Fruit fly (Drosophila melanogaster) whole organism, embryonic: ENCODE measurements around the gene Cyp313a4.

Experiments used
- Abd-B ChIP-seq: fragments of 200-800 bp; sonication (Bioruptor generic); optimal IDR thresholded peaks from 2 replicates; lab custom pipeline; 2018; ENCODE audit warnings: missing biosample characterization, mild to moderate bottlenecking, missing genetic modification characterization, moderate library complexity
- Ada2b ChIP-seq: fragments of 200-800 bp; sonication (Bioruptor generic); IDR thresholded peaks from 2 replicates; pipeline ENCODE4 v1.3.6; 2022; ENCODE audit warnings: missing biosample characterization, missing genetic modification characterization
- CG10654 ChIP-seq: fragments of 200-800 bp; sonication (Bioruptor generic); optimal IDR thresholded peaks from 2 replicates; lab custom pipeline; 2016; ENCODE audit warnings: missing biosample characterization, missing genetic modification characterization
- CG11093 ChIP-seq: fragments of 200-800 bp; sonication (Bioruptor generic); IDR thresholded peaks from 3 replicates; pipeline ENCODE4 v1.3.6; 2022; ENCODE audit warnings: missing biosample characterization, missing genetic modification characterization
- CG13287 ChIP-seq: fragments of 200-800 bp; sonication (Bioruptor generic); IDR thresholded peaks from 2 replicates; pipeline ENCODE4 v1.3.6; 2022; ENCODE audit warnings: missing biosample characterization, missing genetic modification characterization; ENCODE audit not compliant: partially characterized antibody
- CG18619 ChIP-seq: fragments of 200-800 bp; sonication (Bioruptor generic); optimal IDR thresholded peaks from 3 replicates; lab custom pipeline; 2017; ENCODE audit warnings: missing biosample characterization, mild to moderate bottlenecking, missing genetic modification characterization
- CG34376 ChIP-seq: fragments of 200-800 bp; sonication (Bioruptor generic); optimal IDR thresholded peaks from 2 replicates; lab custom pipeline; 2018; ENCODE audit warnings: missing biosample characterization, mild to moderate bottlenecking, missing genetic modification characterization
- CG3726 ChIP-seq: fragments of 200-800 bp; sonication (Bioruptor generic); IDR thresholded peaks from 3 replicates; pipeline ENCODE4, ENCODE4 v1.3.6; 2022; ENCODE audit warnings: missing biosample characterization, missing genetic modification characterization
- CG3995 ChIP-seq: fragments of 200-800 bp; sonication (Bioruptor generic); optimal IDR thresholded peaks from 3 replicates; lab custom pipeline; 2016; ENCODE audit warnings: missing biosample characterization, missing genetic modification characterization
- CG4707 ChIP-seq: fragments of 200-800 bp; sonication (Bioruptor generic); optimal IDR thresholded peaks from 2 replicates; lab custom pipeline; 2018; ENCODE audit warnings: missing biosample characterization, mild to moderate bottlenecking, missing genetic modification characterization, moderate library complexity
- CG7963 ChIP-seq: fragments of 200-800 bp; sonication (Bioruptor generic); IDR thresholded peaks from 3 replicates; pipeline ENCODE4 v1.3.6; 2022; ENCODE audit warnings: missing biosample characterization, missing genetic modification characterization; ENCODE audit not compliant: partially characterized antibody
- CG9437 ChIP-seq: fragments of 200-800 bp; sonication (Bioruptor generic); optimal IDR thresholded peaks from 2 replicates; lab custom pipeline; 2018; ENCODE audit warnings: missing biosample characterization, mild to moderate bottlenecking, missing genetic modification characterization
- CG9797 ChIP-seq: fragments of 200-800 bp; sonication (Bioruptor generic); optimal IDR thresholded peaks from 3 replicates; lab custom pipeline; 2018; ENCODE audit warnings: missing biosample characterization, mild to moderate bottlenecking, missing genetic modification characterization
- Dbx ChIP-seq: fragments of 200-800 bp; sonication (Bioruptor generic); IDR thresholded peaks from 3 replicates; pipeline ENCODE4 v1.3.6; 2022; ENCODE audit warnings: missing biosample characterization, missing genetic modification characterization
- Doc3 ChIP-seq: fragments of 200-800 bp; sonication (Bioruptor generic); IDR thresholded peaks from 3 replicates; pipeline ENCODE4 v1.3.6; 2022; ENCODE audit warnings: missing biosample characterization, missing genetic modification characterization; ENCODE audit not compliant: partially characterized antibody
- E2f2 ChIP-seq: fragments of 200-800 bp; sonication (Bioruptor generic); IDR thresholded peaks from 2 replicates; pipeline ENCODE4 v1.3.6; 2022; ENCODE audit warnings: missing biosample characterization, missing genetic modification characterization
- Fer3 ChIP-seq: fragments of 200-800 bp; sonication (Bioruptor generic); optimal IDR thresholded peaks from 2 replicates; lab custom pipeline; 2018; ENCODE audit warnings: missing biosample characterization, mild to moderate bottlenecking, missing genetic modification characterization, moderate library complexity
- Gug ChIP-seq: fragments of 200-800 bp; sonication (Bioruptor generic); IDR thresholded peaks from 4 replicates; pipeline ENCODE4 v1.3.6; 2022; ENCODE audit warnings: missing biosample characterization, missing genetic modification characterization
- H15 ChIP-seq: fragments of 200-800 bp; sonication (Bioruptor generic); IDR thresholded peaks from 3 replicates; pipeline ENCODE4 v1.3.6; 2022; ENCODE audit warnings: missing biosample characterization, missing genetic modification characterization
- HLH4C ChIP-seq: fragments of 200-800 bp; sonication (Bioruptor generic); IDR thresholded peaks from 3 replicates; pipeline ENCODE4 v1.3.6; 2022; ENCODE audit warnings: missing biosample characterization, missing genetic modification characterization; ENCODE audit not compliant: partially characterized antibody
- Hmx ChIP-seq: fragments of 200-800 bp; sonication (Bioruptor generic); optimal IDR thresholded peaks from 2 replicates; lab custom pipeline; 2016; ENCODE audit warnings: missing biosample characterization, missing genetic modification characterization
- Kr ChIP-seq: fragments of 200-800 bp; sonication (Bioruptor generic); optimal IDR thresholded peaks from 2 replicates; lab custom pipeline; 2017; ENCODE audit warnings: missing biosample characterization, mild to moderate bottlenecking, missing genetic modification characterization
- Mad ChIP-seq: fragments of 200-800 bp; sonication (Bioruptor generic); optimal IDR thresholded peaks from 2 replicates; lab custom pipeline; 2016; ENCODE audit warnings: missing biosample characterization, missing genetic modification characterization
- Rfx ChIP-seq: fragments of 200-800 bp; sonication (Bioruptor generic); IDR thresholded peaks from 2 replicates; pipeline ENCODE4 v1.3.6; 2022; ENCODE audit warnings: missing biosample characterization, missing genetic modification characterization
- Rx ChIP-seq: fragments of 200-800 bp; sonication (Bioruptor generic); IDR thresholded peaks from 2 replicates; pipeline ENCODE4 v1.3.6; 2022; ENCODE audit warnings: missing biosample characterization, missing genetic modification characterization
- Ssrp ChIP-seq: fragments of 200-800 bp; sonication (Bioruptor generic); optimal IDR thresholded peaks from 2 replicates; lab custom pipeline; 2018; ENCODE audit warnings: missing biosample characterization, mild to moderate bottlenecking, missing genetic modification characterization, moderate library complexity
- Xrp1 ChIP-seq: fragments of 200-800 bp; sonication (Bioruptor generic); IDR thresholded peaks from 2 replicates; pipeline ENCODE4 v1.3.6; 2022; ENCODE audit warnings: missing biosample characterization, missing genetic modification characterization
- az2 ChIP-seq: fragments of 200-800 bp; sonication (Bioruptor generic); optimal IDR thresholded peaks from 3 replicates; lab custom pipeline; 2016; ENCODE audit warnings: missing biosample characterization, missing genetic modification characterization
- bowl ChIP-seq: fragments of 200-800 bp; sonication (Bioruptor generic); IDR thresholded peaks from 2 replicates; pipeline ENCODE4 v1.3.6; 2022; ENCODE audit warnings: missing biosample characterization, missing genetic modification characterization
- chif ChIP-seq, 2 experiments: fragments of 200-800 bp; sonication (Bioruptor generic); optimal IDR thresholded peaks; 3 replicates each; lab custom pipeline; 2016; ENCODE audit warnings: missing biosample characterization in 2 of 2, missing genetic modification characterization in 2 of 2
- dysf ChIP-seq: fragments of 200-800 bp; sonication (Bioruptor generic); IDR thresholded peaks from 3 replicates; pipeline ENCODE4 v1.3.6; 2022; ENCODE audit warnings: missing biosample characterization, missing genetic modification characterization
- fd96Cb ChIP-seq: fragments of 200-800 bp; sonication (Bioruptor generic); optimal IDR thresholded peaks from 2 replicates; lab custom pipeline; 2018; ENCODE audit warnings: missing biosample characterization, mild to moderate bottlenecking, missing genetic modification characterization, moderate library complexity
- her ChIP-seq: fragments of 200-800 bp; sonication (Bioruptor generic); optimal IDR thresholded peaks from 2 replicates; lab custom pipeline; 2016; ENCODE audit warnings: missing biosample characterization, missing genetic modification characterization
- ind ChIP-seq: fragments of 200-800 bp; sonication (Bioruptor generic); optimal IDR thresholded peaks from 3 replicates; lab custom pipeline; 2016; ENCODE audit warnings: missing biosample characterization, missing genetic modification characterization
- insv ChIP-seq, 2 experiments: fragments of 200-800 bp; sonication (Bioruptor generic); optimal IDR thresholded peaks; 3 replicates each; lab custom pipeline; 2016 to 2018; ENCODE audit warnings: missing biosample characterization in 2 of 2, missing genetic modification characterization in 2 of 2
- lmd ChIP-seq: fragments of 200-800 bp; sonication (Bioruptor generic); IDR thresholded peaks from 2 replicates; pipeline ENCODE4 v1.3.6; 2022; ENCODE audit warnings: missing biosample characterization, missing genetic modification characterization
- nerfin-1 ChIP-seq: fragments of 200-800 bp; sonication (Bioruptor generic); optimal IDR thresholded peaks from 3 replicates; lab custom pipeline; 2019; ENCODE audit warnings: missing biosample characterization, mild to moderate bottlenecking, missing genetic modification characterization, moderate library complexity
- peb ChIP-seq: fragments of 200-800 bp; sonication (Bioruptor generic); IDR thresholded peaks from 2 replicates; pipeline ENCODE4 v1.3.6; 2022; ENCODE audit warnings: missing biosample characterization, missing genetic modification characterization
- phol ChIP-seq: fragments of 200-800 bp; sonication (Bioruptor generic); optimal IDR thresholded peaks from 3 replicates; lab custom pipeline; 2018; ENCODE audit warnings: missing biosample characterization, mild to moderate bottlenecking, missing genetic modification characterization, moderate library complexity
- sim ChIP-seq: fragments of 200-800 bp; sonication (Bioruptor generic); IDR thresholded peaks from 2 replicates; pipeline ENCODE4 v1.3.6; 2022; ENCODE audit warnings: missing biosample characterization, missing genetic modification characterization
- slbo ChIP-seq: fragments of 200-800 bp; sonication (Bioruptor generic); IDR thresholded peaks from 2 replicates; pipeline ENCODE4 v1.3.6; 2022; ENCODE audit warnings: missing biosample characterization, missing genetic modification characterization
- sr ChIP-seq: fragments of 200-800 bp; sonication (Bioruptor generic); IDR thresholded peaks from 3 replicates; pipeline ENCODE4 v1.3.6; 2022; ENCODE audit warnings: missing biosample characterization, missing genetic modification characterization
- ssp ChIP-seq: fragments of 200-800 bp; sonication (Bioruptor generic); IDR thresholded peaks from 2 replicates; pipeline ENCODE4 v1.3.6; 2022; ENCODE audit warnings: missing biosample characterization, missing genetic modification characterization
- vfl ChIP-seq: fragments of 200-800 bp; sonication (Bioruptor generic); optimal IDR thresholded peaks from 2 replicates; lab custom pipeline; 2016; ENCODE audit warnings: missing biosample characterization, missing genetic modification characterization
- wor ChIP-seq: fragments of 200-800 bp; sonication (Bioruptor generic); IDR thresholded peaks from 2 replicates; pipeline ENCODE4 v1.3.6; 2022; ENCODE audit warnings: missing biosample characterization, missing genetic modification characterization
- zen2 ChIP-seq: fragments of 200-800 bp; sonication (Bioruptor generic); IDR thresholded peaks from 3 replicates; pipeline ENCODE4 v1.3.6; 2022; ENCODE audit warnings: missing biosample characterization, missing genetic modification characterization; ENCODE audit not compliant: partially characterized antibody
- zf30C ChIP-seq: fragments of 200-800 bp; sonication (Bioruptor generic); optimal IDR thresholded peaks from 3 replicates; lab custom pipeline; 2018; ENCODE audit warnings: missing biosample characterization, mild to moderate bottlenecking, missing genetic modification characterization

Gene Cyp313a4

DNA sequence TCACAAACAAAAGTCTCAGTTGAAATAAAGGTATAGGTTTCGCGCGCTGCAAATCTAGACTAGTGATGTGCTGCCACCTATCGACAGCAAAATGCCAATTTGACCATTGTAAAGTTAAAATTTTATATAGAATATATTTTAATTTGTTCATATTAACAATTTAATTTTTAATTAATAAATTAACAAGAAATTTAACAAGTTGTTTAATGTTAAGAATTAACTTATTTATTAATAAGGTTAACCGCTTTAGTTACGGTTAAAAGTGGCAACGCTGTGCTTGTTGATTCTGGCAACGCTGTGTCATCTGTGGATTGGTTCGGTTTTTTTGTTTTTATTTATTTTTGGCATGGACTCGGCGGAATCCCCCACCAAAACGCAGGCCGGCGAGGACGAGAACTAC is 50.8 kb downstream of the Cyp313a4 start, which contains the start of gene Not10 (continued):
- TF ChIP-seq her (no peak), peb (GFP tag; lab: Robert Waterston, UW) (no peak), dysf (no peak), E2f2 (GFP tag; lab: Robert Waterston, UW) (peak; percentile 91), bowl (GFP tag; lab: Robert Waterston, UW) (no peak), ind (GFP tag; lab: Kevin White, UChicago) (peak; percentile 44), Xrp1 (0 out of 2 replicates have a peak, but pooled peaks have one; percentile 27), CG3995 (GFP tag; lab: Kevin White, UChicago) (no peak), slbo (GFP tag; lab: Robert Waterston, UW) (peak; percentile 68), zen2 (GFP tag; lab: Robert Waterston, UW) (no peak; the same call in 2 of the 3 replicates), CG18619 (no peak), CG10654 (peak; percentile 10), Mad (GFP tag; lab: Kevin White, UChicago) (no peak), insv (GFP tag; optimal IDR thresholded peaks at IDR 0.05; lab: Kevin White, UChicago) (peak in 1 of 2 experiments; percentile 19), sr (no peak), Rfx (GFP tag; lab: Robert Waterston, UW) (peak; percentile 52), Ssrp (tag; lab: Kevin White, UChicago) (peak; percentile 34), ssp (0 out of 2 replicates have a peak, but pooled peaks have one; percentile 36), Fer3 (tag; lab: Kevin White, UChicago) (peak; percentile 9), chif (GFP tag; optimal IDR thresholded peaks at IDR 0.05; lab: Kevin White, UChicago) (no peak), H15 (GFP tag; lab: Robert Waterston, UW) (no peak), CG9797 (GFP tag; lab: Kevin White, UChicago) (peak; percentile 20), CG9437 (GFP tag; lab: Kevin White, UChicago) (no peak), CG11093 (GFP tag; lab: Robert Waterston, UW) (no peak), CG4707 (no peak), Ada2b (no peak), CG34376 (GFP tag; lab: Kevin White, UChicago) (no peak), zf30C (GFP tag; lab: Kevin White, UChicago) (no peak), vfl (GFP tag; lab: Kevin White, UChicago) (no peak), Gug (GFP tag; lab: Robert Waterston, UW) (0 out of 4 replicates have a peak, but pooled peaks have one; percentile 22), fd96Cb (no peak), az2 (GFP tag; lab: Kevin White, UChicago) (peak; percentile 49), wor (no peak), Dbx (GFP tag; lab: Robert Waterston, UW) (peak; percentile 40; the same call in 1 of the 3 replicates), Hmx (GFP tag; lab: Kevin White, UChicago) (no peak), Abd-B (GFP tag; lab: Kevin White, UChicago) (no peak), Kr (GFP tag; lab: Kevin White, UChicago) (no peak), HLH4C (GFP tag; lab: Robert Waterston, UW) (peak; percentile 69; the same call in 2 of the 3 replicates), CG3726 (GFP tag; lab: Robert Waterston, UW) (no peak), lmd (GFP tag; lab: Robert Waterston, UW) (no peak; the same call in 1 of the 2 replicates), CG7963 (GFP tag; lab: Robert Waterston, UW) (no peak), phol (tag; lab: Kevin White, UChicago) (peak; percentile 62), sim (GFP tag; lab: Robert Waterston, UW) (no peak), Rx (no peak), nerfin-1 (peak; percentile 35), CG13287 (peak; percentile 88), Doc3 (peak; percentile 66; the same call in 2 of the 3 replicates)
- TF ChIP-seq, all 482 proteins: peak for 120
